Fruit fly (Drosophila melanogaster) whole organism, embryonic: ENCODE results near the gene CG33986.

ENCODE experiments used
- Atf-2 ChIP-seq: fragments of 200-800 bp; sonication (Bioruptor generic); optimal IDR thresholded peaks from 2 replicates; lab custom pipeline; 2016; ENCODE audit warnings: missing biosample characterization, missing genetic modification characterization
- BEAF-32 ChIP-seq: fragments of 200-800 bp; sonication (Bioruptor generic); optimal IDR thresholded peaks from 3 replicates; lab custom pipeline; 2017; ENCODE audit warnings: missing biosample characterization, missing genetic modification characterization, mild to moderate bottlenecking, moderate library complexity, missing genetic modification reagents
- CG11723 ChIP-seq: fragments of 200-800 bp; sonication (Bioruptor generic); optimal IDR thresholded peaks from 2 replicates; lab custom pipeline; 2017; ENCODE audit warnings: missing biosample characterization, mild to moderate bottlenecking, missing genetic modification characterization
- CG13624 ChIP-seq: fragments of 200-800 bp; sonication (Bioruptor generic); optimal IDR thresholded peaks from 2 replicates; lab custom pipeline; 2016; ENCODE audit warnings: missing biosample characterization, missing genetic modification characterization
- CG14710 ChIP-seq: fragments of 200-800 bp; sonication (Bioruptor generic); optimal IDR thresholded peaks from 3 replicates; lab custom pipeline; 2019; ENCODE audit warnings: missing biosample characterization, mild to moderate bottlenecking, missing genetic modification characterization, moderate library complexity
- CG15601 ChIP-seq: fragments of 200-800 bp; sonication (Bioruptor generic); optimal IDR thresholded peaks from 3 replicates; lab custom pipeline; 2019; ENCODE audit warnings: missing biosample characterization, mild to moderate bottlenecking, missing genetic modification characterization, moderate library complexity
- CG16863 ChIP-seq: fragments of 200-800 bp; sonication (Bioruptor generic); optimal IDR thresholded peaks from 3 replicates; lab custom pipeline; 2016; ENCODE audit warnings: missing biosample characterization, missing genetic modification characterization
- CG17361 ChIP-seq: fragments of 200-800 bp; sonication (Bioruptor generic); IDR thresholded peaks from 3 replicates; pipeline ENCODE4 v1.3.6; 2022; ENCODE audit warnings: missing biosample characterization, missing genetic modification characterization
- CG17802 ChIP-seq: fragments of 200-800 bp; sonication (Bioruptor generic); optimal IDR thresholded peaks from 2 replicates; lab custom pipeline; 2018; ENCODE audit warnings: missing biosample characterization, mild to moderate bottlenecking, missing genetic modification characterization, moderate library complexity
- CG2116 ChIP-seq: fragments of 200-800 bp; sonication (Bioruptor generic); optimal IDR thresholded peaks from 3 replicates; lab custom pipeline; 2018; ENCODE audit warnings: missing biosample characterization, mild to moderate bottlenecking, missing genetic modification characterization
- CG2129 ChIP-seq: fragments of 200-800 bp; sonication (Bioruptor generic); IDR thresholded peaks from 2 replicates; pipeline ENCODE4 v1.3.6; 2022; ENCODE audit warnings: missing biosample characterization, missing genetic modification characterization; ENCODE audit not compliant: partially characterized antibody
- CG2889 ChIP-seq: fragments of 200-800 bp; sonication (Bioruptor generic); IDR thresholded peaks from 3 replicates; pipeline ENCODE4 v1.3.6; 2022; ENCODE audit warnings: missing biosample characterization, missing genetic modification characterization
- CG31365 ChIP-seq: fragments of 200-800 bp; sonication (Bioruptor generic); optimal IDR thresholded peaks from 2 replicates; lab custom pipeline; 2018; ENCODE audit warnings: missing biosample characterization, mild to moderate bottlenecking, missing genetic modification characterization
- CG4404 ChIP-seq: fragments of 200-800 bp; sonication (Bioruptor generic); IDR thresholded peaks from 2 replicates; pipeline ENCODE4 v1.3.6; 2022; ENCODE audit warnings: missing biosample characterization, missing genetic modification characterization
- CG7271 ChIP-seq: fragments of 200-800 bp; sonication (Bioruptor generic); optimal IDR thresholded peaks from 2 replicates; lab custom pipeline; 2018; ENCODE audit warnings: missing biosample characterization, mild to moderate bottlenecking, missing genetic modification characterization, moderate library complexity
- CG7839 ChIP-seq: fragments of 200-800 bp; sonication (Bioruptor generic); optimal IDR thresholded peaks from 3 replicates; lab custom pipeline; 2018; ENCODE audit warnings: missing biosample characterization, mild to moderate bottlenecking, missing genetic modification characterization, moderate library complexity
- CG8290 ChIP-seq, 3 experiments: fragments of 200-800 bp; sonication (Bioruptor generic); optimal IDR thresholded peaks; 2 replicates each; lab custom pipeline; 2016 to 2019; ENCODE audit warnings: missing biosample characterization in 3 of 3, missing genetic modification characterization in 3 of 3, mild to moderate bottlenecking in 2 of 3, moderate library complexity in 1 of 3
- CG8478 ChIP-seq: fragments of >200 bp; optimal IDR thresholded peaks from 2 replicates; lab custom pipeline; 2018
- CG9817 ChIP-seq: fragments of 200-800 bp; sonication (Bioruptor generic); optimal IDR thresholded peaks from 2 replicates; lab custom pipeline; 2018; ENCODE audit warnings: missing biosample characterization, mild to moderate bottlenecking, missing genetic modification characterization, moderate library complexity
- HLH3B ChIP-seq: fragments of 200-800 bp; sonication (Bioruptor generic); IDR thresholded peaks from 2 replicates; pipeline ENCODE4 v1.3.6; 2022; ENCODE audit warnings: missing biosample characterization, missing genetic modification characterization
- Med ChIP-seq: fragments of 200-800 bp; sonication (Bioruptor generic); peaks from one replicate; lab custom pipeline; 2016; ENCODE audit warnings: missing biosample characterization, missing genetic modification characterization, mild to moderate bottlenecking, inconsistent platforms, moderate library complexity
- NK7.1 ChIP-seq: fragments of 200-800 bp; sonication (Bioruptor generic); optimal IDR thresholded peaks from 3 replicates; lab custom pipeline; 2016; ENCODE audit warnings: missing biosample characterization, missing genetic modification characterization
- Side ChIP-seq: fragments of 200-800 bp; sonication (Bioruptor generic); optimal IDR thresholded peaks from 2 replicates; lab custom pipeline; 2016; ENCODE audit warnings: missing biosample characterization, missing genetic modification characterization
- Sry-δ ChIP-seq: fragments of 200-800 bp; sonication (Bioruptor generic); optimal IDR thresholded peaks from 2 replicates; lab custom pipeline; 2016; ENCODE audit warnings: missing biosample characterization, missing genetic modification characterization
- Taf1 ChIP-seq: fragments of 200-800 bp; sonication (Bioruptor generic); IDR thresholded peaks from 2 replicates; pipeline ENCODE4 v1.3.6; 2022; ENCODE audit warnings: missing biosample characterization, missing genetic modification characterization
- bbx ChIP-seq: fragments of 200-800 bp; sonication (Bioruptor generic); IDR thresholded peaks from 2 replicates; pipeline ENCODE4 v1.3.6; 2022; ENCODE audit warnings: missing biosample characterization, missing genetic modification characterization; ENCODE audit not compliant: partially characterized antibody
- bowl ChIP-seq: fragments of 200-800 bp; sonication (Bioruptor generic); IDR thresholded peaks from 2 replicates; pipeline ENCODE4 v1.3.6; 2022; ENCODE audit warnings: missing biosample characterization, missing genetic modification characterization
- cad ChIP-seq: fragments of >200 bp; optimal IDR thresholded peaks from 2 replicates; lab custom pipeline; 2017; ENCODE audit warnings: missing biosample characterization, missing genetic modification characterization
- eyg ChIP-seq: fragments of 200-800 bp; sonication (Bioruptor generic); optimal IDR thresholded peaks from 3 replicates; lab custom pipeline; 2016; ENCODE audit warnings: missing biosample characterization, missing genetic modification characterization
- hbn ChIP-seq: fragments of 200-800 bp; sonication (Bioruptor generic); IDR thresholded peaks from 2 replicates; pipeline ENCODE4 v1.3.6; 2022; ENCODE audit warnings: missing biosample characterization, missing genetic modification characterization; ENCODE audit not compliant: partially characterized antibody
- inv ChIP-seq: fragments of 200-800 bp; sonication (Bioruptor generic); IDR thresholded peaks from 2 replicates; pipeline ENCODE4 v1.3.6; 2022; ENCODE audit warnings: missing biosample characterization, missing genetic modification characterization; ENCODE audit not compliant: partially characterized antibody
- mld ChIP-seq: fragments of 200-800 bp; sonication (Bioruptor generic); IDR thresholded peaks from 3 replicates; pipeline ENCODE4 v1.3.6; 2022; ENCODE audit warnings: missing biosample characterization, missing genetic modification characterization; ENCODE audit not compliant: partially characterized antibody
- nmo ChIP-seq: fragments of 200-800 bp; sonication (Bioruptor generic); optimal IDR thresholded peaks from 2 replicates; lab custom pipeline; 2018; ENCODE audit warnings: missing biosample characterization, mild to moderate bottlenecking, missing genetic modification characterization, moderate library complexity
- pb ChIP-seq: fragments of 200-800 bp; sonication (Bioruptor generic); optimal IDR thresholded peaks from 3 replicates; lab custom pipeline; 2016; ENCODE audit warnings: missing biosample characterization, missing genetic modification characterization
- pzg ChIP-seq: fragments of 200-800 bp; sonication (Bioruptor generic); optimal IDR thresholded peaks from 3 replicates; lab custom pipeline; 2018; ENCODE audit warnings: missing biosample characterization, mild to moderate bottlenecking, missing genetic modification characterization, moderate library complexity
- sisA ChIP-seq: fragments of 200-800 bp; sonication (Bioruptor generic); IDR thresholded peaks from 2 replicates; pipeline ENCODE4 v1.3.6; 2022; ENCODE audit warnings: missing biosample characterization, missing genetic modification characterization
- stwl ChIP-seq: fragments of 200-800 bp; sonication (Bioruptor generic); optimal IDR thresholded peaks from 3 replicates; lab custom pipeline; 2018; ENCODE audit warnings: missing biosample characterization, mild to moderate bottlenecking, missing genetic modification characterization, moderate library complexity
- tll ChIP-seq, 2 experiments: fragments of 200-800 bp in 1 of 2; fragments of >200 bp in 1 of 2; sonication (Bioruptor generic) in 1 of 2; optimal IDR thresholded peaks; 2 replicates each; lab custom pipeline; 2017 to 2019; ENCODE audit warnings: missing biosample characterization in 2 of 2, missing genetic modification characterization in 2 of 2, mild to moderate bottlenecking in 1 of 2, moderate library complexity in 1 of 2
- tna ChIP-seq: fragments of 200-800 bp; sonication (Bioruptor generic); IDR thresholded peaks from 2 replicates; pipeline ENCODE4 v1.3.6; 2022; ENCODE audit warnings: missing biosample characterization, missing genetic modification characterization; ENCODE audit not compliant: partially characterized antibody
- tx ChIP-seq: fragments of 200-800 bp; sonication (Bioruptor generic); optimal IDR thresholded peaks from 2 replicates; lab custom pipeline; 2016; ENCODE audit warnings: missing biosample characterization, missing genetic modification characterization
- wek ChIP-seq: fragments of 200-800 bp; sonication (Bioruptor generic); optimal IDR thresholded peaks from 3 replicates; lab custom pipeline; 2018; ENCODE audit warnings: missing biosample characterization, mild to moderate bottlenecking, missing genetic modification characterization, moderate library complexity
- zen ChIP-seq: fragments of 200-800 bp; sonication (Bioruptor generic); optimal IDR thresholded peaks from 3 replicates; lab custom pipeline; 2018; ENCODE audit warnings: missing biosample characterization, mild to moderate bottlenecking, missing genetic modification characterization, moderate library complexity
- zfh2 ChIP-seq: fragments of 200-800 bp; sonication (Bioruptor generic); optimal IDR thresholded peaks from 2 replicates; lab custom pipeline; 2016; ENCODE audit warnings: missing biosample characterization, missing genetic modification characterization

The CG33986 gene

dm6 chr3L:15509398-15509797 lies 15.7 kb downstream of the CG33986 start, which contains the start of the genes gdl and gdl-ORF39 (continued):
- peak; percentile 13 for TF ChIP-seq nmo (GFP tag; lab: Kevin White, UChicago)
- TF ChIP-seq pzg = peak; percentile 86
- no peak for TF ChIP-seq tx (GFP tag; lab: Kevin White, UChicago)
- TF ChIP-seq CG8290 (GFP tag; optimal IDR thresholded peaks at IDR 0.05; lab: Kevin White, UChicago) = no peak
- TF ChIP-seq CG8290 (tag; optimal IDR thresholded peaks at IDR 0.05; lab: Kevin White, UChicago) = peak in 1 of 2 experiments; percentile 8
- peak; percentile 50 for TF ChIP-seq CG2116 (GFP tag; lab: Kevin White, UChicago)
- no peak for TF ChIP-seq CG16863 (GFP tag; lab: Kevin White, UChicago)
- TF ChIP-seq CG17802 (tag; lab: Kevin White, UChicago) = no peak
- peak; percentile 6 for TF ChIP-seq CG15601 (tag; lab: Kevin White, UChicago)
- peak; percentile 61 for TF ChIP-seq Med (GFP tag; lab: Kevin White, UChicago)
- peak; percentile 100 for TF ChIP-seq CG14710 (tag; lab: Kevin White, UChicago)
- TF ChIP-seq CG17361 = no peak
- TF ChIP-seq Sry-δ (GFP tag; lab: Kevin White, UChicago) = peak; percentile 22
- no peak for TF ChIP-seq Side (GFP tag; lab: Kevin White, UChicago)
- TF ChIP-seq CG9817 (tag; lab: Kevin White, UChicago) = no peak
- peak; percentile 43; the same call in 1 of the 2 replicates for TF ChIP-seq bbx (GFP tag; lab: Robert Waterston, UW)
- no peak for TF ChIP-seq CG13624 (GFP tag; lab: Kevin White, UChicago)
- peak; percentile 45 for TF ChIP-seq BEAF-32 (GFP tag; lab: Kevin White, UChicago)
- no peak for TF ChIP-seq eyg (GFP tag; lab: Kevin White, UChicago)
- peak; percentile 71 for TF ChIP-seq stwl
- no peak for TF ChIP-seq pb (GFP tag; lab: Kevin White, UChicago)
- no peak for TF ChIP-seq CG2129
- TF ChIP-seq, all 482 proteins: peak for 42

- TF ChIP-seq CG4404 (GFP tag; lab: Robert Waterston, UW) (no peak), CG7271 (tag; lab: Kevin White, UChicago) (peak; percentile 76), Taf1 (no peak), CG11723 (no peak), CG7839 (tag; lab: Kevin White, UChicago) (no peak), NK7.1 (no peak), bowl (no peak), CG2889 (GFP tag; lab: Robert Waterston, UW) (no peak), HLH3B (GFP tag; lab: Robert Waterston, UW) (no peak), zfh2 (GFP tag; lab: Kevin White, UChicago) (no peak), sisA (GFP tag; lab: Robert Waterston, UW) (no peak), inv (GFP tag; lab: Robert Waterston, UW) (peak; percentile 21; the same call in 1 of the 2 replicates), zen (tag; lab: Kevin White, UChicago) (peak; percentile 100), Atf-2 (no peak), CG8478 (lab: Kevin White, UChicago) (no peak), tll (GFP tag; optimal IDR thresholded peaks at IDR 0.05; lab: Kevin White, UChicago) (no peak), mld (0 out of 3 replicates have a peak, but pooled peaks have one; percentile 16), tna (GFP tag; lab: Robert Waterston, UW) (0 out of 2 replicates have a peak, but pooled peaks have one; percentile 14), cad (peak; percentile 95), wek (GFP tag; lab: Kevin White, UChicago) (no peak), CG31365 (no peak), hbn (no peak)
Observed at dm6 chr3L:15508750-15509149, 16.3 kb downstream of the CG33986 start, which contains the start of gene Z600. TSS of gene Z600 (plus strand) at chr3L:15509061.
